Fruit fly (Drosophila melanogaster) whole organism, embryonic: ENCODE data around the gene sun.

ENCODE experiments used
- CG10366 ChIP-seq: fragments of 200-800 bp; sonication (Bioruptor generic); IDR thresholded peaks from 2 replicates; pipeline ENCODE4 v1.3.6; 2022; ENCODE audit warnings: missing biosample characterization, missing genetic modification characterization
- CG10462 ChIP-seq: fragments of 200-800 bp; sonication (Bioruptor generic); optimal IDR thresholded peaks from 2 replicates; lab custom pipeline; 2016; ENCODE audit warnings: missing biosample characterization, missing genetic modification characterization
- CG10979 ChIP-seq: fragments of 200-800 bp; sonication (Bioruptor generic); optimal IDR thresholded peaks from 2 replicates; lab custom pipeline; 2018; ENCODE audit warnings: missing biosample characterization, mild to moderate bottlenecking, missing genetic modification characterization, moderate library complexity
- CG11085 ChIP-seq: fragments of 200-800 bp; sonication (Bioruptor generic); IDR thresholded peaks from 2 replicates; pipeline ENCODE4 v1.3.6; 2022; ENCODE audit warnings: missing biosample characterization, missing genetic modification characterization
- CG11456 ChIP-seq: fragments of 200-800 bp; sonication (Bioruptor generic); IDR thresholded peaks from 3 replicates; pipeline ENCODE4 v1.3.6; 2022; ENCODE audit warnings: missing biosample characterization, missing genetic modification characterization
- CG12659 ChIP-seq: fragments of 200-800 bp; sonication (Bioruptor generic); optimal IDR thresholded peaks from 3 replicates; lab custom pipeline; 2017; ENCODE audit warnings: mild to moderate bottlenecking, missing biosample characterization, missing genetic modification reagents, missing genetic modification characterization
- CG13123 ChIP-seq: fragments of 200-800 bp; sonication (Bioruptor generic); optimal IDR thresholded peaks from 2 replicates; lab custom pipeline; 2016; ENCODE audit warnings: missing biosample characterization, missing genetic modification characterization
- CG1603 ChIP-seq: fragments of 200-800 bp; sonication (Bioruptor generic); optimal IDR thresholded peaks from 2 replicates; lab custom pipeline; 2019; ENCODE audit warnings: missing biosample characterization, mild to moderate bottlenecking, missing genetic modification characterization, moderate library complexity
- CG17385 ChIP-seq: fragments of 200-800 bp; sonication (Bioruptor generic); optimal IDR thresholded peaks from 3 replicates; lab custom pipeline; 2018; ENCODE audit warnings: missing biosample characterization, mild to moderate bottlenecking, missing genetic modification characterization
- CG18476 ChIP-seq: fragments of 200-800 bp; sonication (Bioruptor generic); optimal IDR thresholded peaks from 2 replicates; lab custom pipeline; 2016; ENCODE audit warnings: missing biosample characterization, mild to moderate bottlenecking, missing genetic modification characterization
- CG18599 ChIP-seq: fragments of 200-800 bp; sonication (Bioruptor generic); optimal IDR thresholded peaks from 3 replicates; lab custom pipeline; 2017; ENCODE audit warnings: missing biosample characterization, missing genetic modification characterization, mild to moderate bottlenecking, moderate library complexity, missing genetic modification reagents
- CG2199 ChIP-seq: fragments of 200-800 bp; sonication (Bioruptor generic); IDR thresholded peaks from 3 replicates; pipeline ENCODE4 v1.3.6; 2022; ENCODE audit warnings: missing biosample characterization, missing genetic modification characterization
- CG2202 ChIP-seq: fragments of 200-800 bp; sonication (Bioruptor generic); optimal IDR thresholded peaks from 2 replicates; lab custom pipeline; 2018; ENCODE audit warnings: missing biosample characterization, mild to moderate bottlenecking, missing genetic modification characterization
- CG30403 ChIP-seq: fragments of 200-800 bp; sonication (Bioruptor generic); optimal IDR thresholded peaks from 3 replicates; lab custom pipeline; 2016; ENCODE audit warnings: missing biosample characterization, missing genetic modification characterization
- CG4424 ChIP-seq: fragments of 200-800 bp; sonication (Bioruptor generic); optimal IDR thresholded peaks from 3 replicates; lab custom pipeline; 2016; ENCODE audit warnings: missing biosample characterization, missing genetic modification characterization
- CG4730 ChIP-seq: fragments of 200-800 bp; sonication (Bioruptor generic); IDR thresholded peaks from 2 replicates; pipeline ENCODE4 v1.3.6; 2022; ENCODE audit warnings: missing biosample characterization, missing genetic modification characterization
- CG4820 ChIP-seq: fragments of 200-800 bp; sonication (Bioruptor generic); optimal IDR thresholded peaks from 3 replicates; lab custom pipeline; 2016; ENCODE audit warnings: missing biosample characterization, missing genetic modification characterization
- CG7357 ChIP-seq: fragments of 200-800 bp; sonication (Bioruptor generic); IDR thresholded peaks from 3 replicates; pipeline ENCODE4 v1.3.6; 2022; ENCODE audit warnings: missing biosample characterization, missing genetic modification characterization
- CG7963 ChIP-seq: fragments of 200-800 bp; sonication (Bioruptor generic); IDR thresholded peaks from 3 replicates; pipeline ENCODE4 v1.3.6; 2022; ENCODE audit warnings: missing biosample characterization, missing genetic modification characterization; ENCODE audit not compliant: partially characterized antibody
- CG8924 ChIP-seq: fragments of 200-800 bp; optimal IDR thresholded peaks from 3 replicates; lab custom pipeline; 2019; ENCODE audit warnings: missing biosample characterization, mild to moderate bottlenecking, missing genetic modification characterization, moderate library complexity
- CG8944 ChIP-seq: fragments of 200-800 bp; sonication (Bioruptor generic); optimal IDR thresholded peaks from 3 replicates; lab custom pipeline; 2016; ENCODE audit warnings: missing biosample characterization, missing genetic modification characterization
- CG9215 ChIP-seq: fragments of 200-800 bp; sonication (Bioruptor generic); IDR thresholded peaks from 2 replicates; pipeline ENCODE4 v1.3.6; 2022; ENCODE audit warnings: missing biosample characterization, missing genetic modification characterization
- CG9817 ChIP-seq: fragments of 200-800 bp; sonication (Bioruptor generic); optimal IDR thresholded peaks from 2 replicates; lab custom pipeline; 2018; ENCODE audit warnings: missing biosample characterization, mild to moderate bottlenecking, missing genetic modification characterization, moderate library complexity
- CHES-1-like ChIP-seq: fragments of 200-800 bp; sonication (Bioruptor generic); optimal IDR thresholded peaks from 2 replicates; lab custom pipeline; 2016; ENCODE audit warnings: missing biosample characterization, missing genetic modification characterization
- Dref ChIP-seq: fragments of 200-800 bp; sonication (Bioruptor generic); IDR thresholded peaks from 2 replicates; pipeline ENCODE4 v1.3.6; 2022; ENCODE audit warnings: missing biosample characterization, missing genetic modification characterization
- GATAe ChIP-seq: fragments of 200-800 bp; sonication (Bioruptor generic); conservative IDR thresholded peaks from 2 replicates; pipeline ENCODE4 v1.3.6; 2022; ENCODE audit warnings: missing biosample characterization, missing genetic modification characterization
- Rfx ChIP-seq: fragments of 200-800 bp; sonication (Bioruptor generic); IDR thresholded peaks from 2 replicates; pipeline ENCODE4 v1.3.6; 2022; ENCODE audit warnings: missing biosample characterization, missing genetic modification characterization
- Scr ChIP-seq: fragments of 200-800 bp; sonication (Bioruptor generic); IDR thresholded peaks from 2 replicates; pipeline ENCODE4 v1.3.6; 2022; ENCODE audit warnings: missing biosample characterization, missing genetic modification characterization; ENCODE audit not compliant: partially characterized antibody
- Sox102F ChIP-seq: fragments of 200-800 bp; sonication (Bioruptor generic); optimal IDR thresholded peaks from 2 replicates; lab custom pipeline; 2018; ENCODE audit warnings: missing biosample characterization, mild to moderate bottlenecking, missing genetic modification characterization, moderate library complexity
- Sry-δ ChIP-seq: fragments of 200-800 bp; sonication (Bioruptor generic); optimal IDR thresholded peaks from 2 replicates; lab custom pipeline; 2016; ENCODE audit warnings: missing biosample characterization, missing genetic modification characterization
- YL-1 ChIP-seq: fragments of 200-800 bp; sonication (Bioruptor generic); optimal IDR thresholded peaks from 3 replicates; lab custom pipeline; 2017; ENCODE audit warnings: missing biosample characterization, mild to moderate bottlenecking, missing genetic modification characterization
- amos ChIP-seq: fragments of 200-800 bp; sonication (Bioruptor generic); IDR thresholded peaks from 2 replicates; pipeline ENCODE4 v1.3.6; 2022; ENCODE audit warnings: missing biosample characterization, missing genetic modification characterization; ENCODE audit not compliant: partially characterized antibody
- crp ChIP-seq, 2 experiments: fragments of 200-800 bp; sonication (Bioruptor generic); optimal IDR thresholded peaks; 2 replicates in 1 of 2; 3 replicates in 1 of 2; lab custom pipeline; 2017; ENCODE audit warnings: missing biosample characterization in 2 of 2, missing genetic modification characterization in 2 of 2, mild to moderate bottlenecking in 1 of 2, moderate library complexity in 1 of 2
- en ChIP-seq: fragments of 200-800 bp; sonication (Bioruptor generic); optimal IDR thresholded peaks from 2 replicates; lab custom pipeline; 2016; ENCODE audit warnings: missing biosample characterization, missing genetic modification characterization
- fd64A ChIP-seq: fragments of 200-800 bp; sonication (Bioruptor generic); optimal IDR thresholded peaks from 3 replicates; lab custom pipeline; 2018; ENCODE audit warnings: missing biosample characterization, mild to moderate bottlenecking, missing genetic modification characterization
- fu2 ChIP-seq: fragments of 200-800 bp; sonication (Bioruptor generic); optimal IDR thresholded peaks from 2 replicates; lab custom pipeline; 2016; ENCODE audit warnings: missing biosample characterization, missing genetic modification characterization
- gce ChIP-seq: fragments of 200-800 bp; sonication (Bioruptor generic); IDR thresholded peaks from 3 replicates; pipeline ENCODE4 v1.3.6; 2022; ENCODE audit warnings: missing biosample characterization, missing genetic modification characterization
- hbn ChIP-seq: fragments of 200-800 bp; sonication (Bioruptor generic); IDR thresholded peaks from 2 replicates; pipeline ENCODE4 v1.3.6; 2022; ENCODE audit warnings: missing biosample characterization, missing genetic modification characterization; ENCODE audit not compliant: partially characterized antibody
- jing ChIP-seq: fragments of 200-800 bp; sonication (Bioruptor generic); optimal IDR thresholded peaks from 2 replicates; lab custom pipeline; 2018; ENCODE audit warnings: missing biosample characterization, mild to moderate bottlenecking, missing genetic modification characterization
- jumu ChIP-seq: fragments of 200-800 bp; sonication (Bioruptor generic); optimal IDR thresholded peaks from 3 replicates; lab custom pipeline; 2016; ENCODE audit warnings: missing biosample characterization, missing genetic modification characterization
- knrl ChIP-seq: fragments of 200-800 bp; sonication (Bioruptor generic); IDR thresholded peaks from 3 replicates; pipeline ENCODE4 v1.3.6; 2022; ENCODE audit warnings: missing biosample characterization, missing genetic modification characterization; ENCODE audit not compliant: partially characterized antibody
- nerfin-1 ChIP-seq: fragments of 200-800 bp; sonication (Bioruptor generic); optimal IDR thresholded peaks from 3 replicates; lab custom pipeline; 2019; ENCODE audit warnings: missing biosample characterization, mild to moderate bottlenecking, missing genetic modification characterization, moderate library complexity
- ranshi ChIP-seq: fragments of 200-800 bp; sonication (Bioruptor generic); IDR thresholded peaks from 2 replicates; pipeline ENCODE4 v1.3.6; 2022; ENCODE audit warnings: missing biosample characterization, missing genetic modification characterization
- schlank ChIP-seq: fragments of 200-800 bp; sonication (Bioruptor generic); optimal IDR thresholded peaks from 2 replicates; lab custom pipeline; 2018; ENCODE audit warnings: missing biosample characterization, mild to moderate bottlenecking, missing genetic modification characterization
- sens ChIP-seq: fragments of 200-800 bp; sonication (Bioruptor generic); peaks from one replicate; lab custom pipeline; 2016; ENCODE audit warnings: missing biosample characterization, missing genetic modification characterization
- sug ChIP-seq: fragments of 200-800 bp; optimal IDR thresholded peaks from 2 replicates; lab custom pipeline; 2019; ENCODE audit warnings: missing biosample characterization, mild to moderate bottlenecking, missing genetic modification characterization, moderate library complexity
- tup ChIP-seq: fragments of 200-800 bp; sonication (Bioruptor generic); optimal IDR thresholded peaks from 2 replicates; lab custom pipeline; 2016; ENCODE audit warnings: missing biosample characterization, mild to moderate bottlenecking, missing genetic modification characterization, moderate library complexity
- twi ChIP-seq: fragments of 200-800 bp; optimal IDR thresholded peaks from 2 replicates; lab custom pipeline; 2019; ENCODE audit warnings: missing biosample characterization, mild to moderate bottlenecking, missing genetic modification characterization, moderate library complexity
- unc-4 ChIP-seq: fragments of 200-800 bp; sonication (Bioruptor generic); IDR thresholded peaks from 2 replicates; pipeline ENCODE4 v1.3.6; 2022; ENCODE audit warnings: missing biosample characterization, missing genetic modification characterization; ENCODE audit not compliant: partially characterized antibody
- vnd ChIP-seq: fragments of 200-800 bp; sonication (Bioruptor generic); IDR thresholded peaks from 3 replicates; pipeline ENCODE4 v1.3.6; 2022; ENCODE audit warnings: missing biosample characterization, missing genetic modification characterization; ENCODE audit not compliant: partially characterized antibody
- yki ChIP-seq: fragments of >200 bp; optimal IDR thresholded peaks from 3 replicates; lab custom pipeline; 2018

sun gene

dm6 chrX:15869843-15870242 lies 20.8 kb upstream of the sun start, which contains the start of gene CG16952 (continued):
- TF ChIP-seq hbn (GFP tag; lab: Robert Waterston, UW) (peak; percentile 83), CG2202 (no peak), CG17385 (GFP tag; lab: Kevin White, UChicago) (no peak), CG9215 (GFP tag; lab: Robert Waterston, UW) (no peak), vnd (GFP tag; lab: Robert Waterston, UW) (peak; percentile 92), gce (GFP tag; lab: Robert Waterston, UW) (no peak), ranshi (GFP tag; lab: Robert Waterston, UW) (no peak), CG18599 (GFP tag; lab: Kevin White, UChicago) (no peak), sens (GFP tag; lab: Kevin White, UChicago) (peak; percentile 64), knrl (peak; percentile 85; the same call in 2 of the 3 replicates), jing (GFP tag; lab: Kevin White, UChicago) (no peak), jumu (GFP tag; lab: Kevin White, UChicago) (no peak), CG1603 (tag; lab: Kevin White, UChicago) (peak; percentile 58), CG4730 (GFP tag; lab: Robert Waterston, UW) (no peak), CG7963 (GFP tag; lab: Robert Waterston, UW) (peak; percentile 88), CG11085 (no peak), CG9817 (tag; lab: Kevin White, UChicago) (no peak), CG18476 (no peak), CG13123 (no peak), Sox102F (GFP tag; lab: Kevin White, UChicago) (no peak), twi (tag; lab: Kevin White, UChicago) (no peak), sug (tag; lab: Kevin White, UChicago) (no peak), CG10979 (tag; lab: Kevin White, UChicago) (no peak), fd64A (GFP tag; lab: Kevin White, UChicago) (no peak), unc-4 (GFP tag; lab: Robert Waterston, UW) (peak; percentile 89), schlank (tag; lab: Kevin White, UChicago) (no peak), GATAe (GFP tag; lab: Robert Waterston, UW) (no peak), Rfx (GFP tag; lab: Robert Waterston, UW) (0 out of 2 replicates have a peak, but pooled peaks have one; percentile 17), yki (lab: Kevin White, UChicago) (no peak), CG10366 (GFP tag; lab: Robert Waterston, UW) (no peak), fu2 (GFP tag; lab: Kevin White, UChicago) (no peak), CHES-1-like (no peak), CG8944 (no peak), CG4820 (GFP tag; lab: Kevin White, UChicago) (no peak), nerfin-1 (tag; lab: Kevin White, UChicago) (peak; percentile 56), tup (GFP tag; lab: Kevin White, UChicago) (no peak), Dref (GFP tag; lab: Robert Waterston, UW) (peak; percentile 69), YL-1 (GFP tag; lab: Kevin White, UChicago) (no peak), CG8924 (tag; lab: Kevin White, UChicago) (peak; percentile 30), CG10462 (GFP tag; lab: Kevin White, UChicago) (peak; percentile 55), Scr (peak; percentile 93), CG12659 (GFP tag; lab: Kevin White, UChicago) (peak; percentile 57), Sry-δ (GFP tag; lab: Kevin White, UChicago) (peak; percentile 83), en (GFP tag; lab: Kevin White, UChicago) (no peak), CG30403 (GFP tag; lab: Kevin White, UChicago) (no peak), CG4424 (GFP tag; lab: Kevin White, UChicago) (no peak), amos (peak; percentile 84; the same call in 1 of the 2 replicates), CG2199 (GFP tag; lab: Robert Waterston, UW) (no peak), crp (GFP tag; optimal IDR thresholded peaks at IDR 0.05; lab: Kevin White, UChicago) (peak in 1 of 2 experiments; percentile 41), CG11456 (GFP tag; lab: Robert Waterston, UW) (no peak), CG7357 (GFP tag; lab: Robert Waterston, UW) (peak; percentile 64)
